Worm (Caenorhabditis elegans): Measurements from ENCODE around the gene Y34B4A.10.

DNA sequence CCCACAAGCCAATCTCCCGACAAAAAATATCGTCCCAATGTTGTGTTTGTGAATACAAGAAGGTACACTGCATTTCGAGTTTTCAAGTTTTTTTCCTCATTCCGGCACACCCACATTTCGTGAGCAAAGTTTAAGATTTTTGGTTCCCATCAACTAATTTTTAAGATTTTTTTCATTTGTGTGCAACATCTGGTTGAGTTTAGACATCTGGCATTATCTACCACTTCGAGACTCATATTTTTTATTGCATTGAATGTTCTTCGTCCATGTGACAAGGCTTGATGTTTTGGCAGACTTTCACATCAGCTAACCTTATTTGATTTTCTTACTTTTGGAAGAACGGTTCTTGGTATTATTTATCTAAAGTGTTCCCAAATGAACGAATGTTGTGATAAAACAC is 10.7 kb downstream of the Y34B4A.10 start:
- TF ChIP-seq aha-1 (tag) (no peak), ceh-82 (tag; optimal IDR thresholded peaks at IDR 0.05) (no peak), nhr-11 (tag; optimal IDR thresholded peaks at IDR 0.05) (no peak), unc-130 (GFP tag; optimal IDR thresholded peaks at IDR 0.05) (no peak), fos-1 (tag; optimal IDR thresholded peaks at IDR 0.05) (no peak), ztf-11 (tag; optimal IDR thresholded peaks at IDR 0.05) (no peak), ama-1 (optimal IDR thresholded peaks at IDR 0.05) (no peak), Y48G9A.11 (GFP tag; IDR thresholded peaks at IDR 0.05) (no peak), spr-3 (GFP tag; optimal IDR thresholded peaks at IDR 0.05) (no peak), daf-8 (GFP tag; IDR thresholded peaks at IDR 0.05) (no peak), jun-1 (tag; optimal IDR thresholded peaks at IDR 0.05) (no peak)

All from whole organism, L4 larva.